Worm (Caenorhabditis elegans) whole organism, early embryonic: ENCODE results near the gene rsp-8.

Source experiments
- B0310.2 ChIP-seq: sonication (generic microtip); optimal IDR thresholded peaks from 2 replicates; lab custom pipeline; 2016; ENCODE audit warnings: mild to moderate bottlenecking, missing genetic modification characterization, missing compliant biosample characterization
- aly-1 ChIP-seq: sonication (generic microtip); optimal IDR thresholded peaks from 2 replicates; lab custom pipeline; 2016; ENCODE audit warnings: missing genetic modification characterization, missing compliant biosample characterization
- ama-1 ChIP-seq: fragments of 150-350 bp; optimal IDR thresholded peaks from 2 replicates; lab custom pipeline; 2014
- ceh-13 ChIP-seq: fragments of 200-800 bp; sonication (Bioruptor generic); optimal IDR thresholded peaks from 2 replicates; lab custom pipeline; 2018; ENCODE audit warnings: mild to moderate bottlenecking, missing genetic modification characterization, missing compliant biosample characterization
- ceh-36 ChIP-seq: sonication (generic microtip); optimal IDR thresholded peaks from 2 replicates; lab custom pipeline; 2016; ENCODE audit warnings: missing genetic modification characterization, inconsistent platforms, missing compliant biosample characterization
- flt-1 ChIP-seq: fragments of 200-800 bp; sonication (Bioruptor generic); IDR thresholded peaks from 2 replicates; pipeline ENCODE4 v1.3.6; 2022; ENCODE audit warnings: missing genetic modification characterization, missing compliant biosample characterization
- pes-1 ChIP-seq: fragments of 200-800 bp; sonication (Bioruptor generic); IDR thresholded peaks from 2 replicates; pipeline ENCODE4 v1.3.6; 2022; ENCODE audit warnings: missing genetic modification reagents, missing genetic modification characterization, missing compliant biosample characterization
- tbx-11 ChIP-seq: fragments of 200-800 bp; sonication (Bioruptor generic); IDR thresholded peaks from 2 replicates; pipeline ENCODE4 v1.3.6; 2022; ENCODE audit warnings: missing genetic modification characterization, missing compliant biosample characterization

DNA sequence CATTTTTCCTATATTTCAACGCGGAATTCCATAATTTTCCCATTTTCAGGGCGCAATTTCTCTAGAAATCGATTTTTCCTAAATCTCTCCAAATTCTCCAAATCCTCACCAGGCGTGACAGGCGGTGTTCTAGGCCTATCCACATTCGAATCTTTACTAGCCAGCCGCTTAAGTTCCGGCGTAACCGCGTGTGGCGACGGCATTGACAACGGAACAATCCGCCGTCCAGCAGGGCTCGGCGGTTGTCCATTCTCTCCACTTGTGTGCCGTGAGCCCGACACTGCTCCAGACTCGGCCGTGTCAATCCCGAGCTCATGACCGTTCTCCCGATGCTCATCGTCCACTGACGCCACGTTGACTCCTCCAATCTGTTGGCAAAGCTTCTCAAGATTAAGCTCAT lies 16.8 kb downstream of the rsp-8 start:
- TF ChIP-seq ceh-13 (GFP tag; lab: Kevin White, UChicago), result no peak
- no peak for TF ChIP-seq ama-1 (lab: Kevin White, UChicago)
- TF ChIP-seq flt-1 (GFP tag; lab: Robert Waterston, UW), result no peak
- TF ChIP-seq B0310.2 (tag; lab: Kevin White, UChicago), result no peak
- no peak for TF ChIP-seq tbx-11 (GFP tag; lab: Robert Waterston, UW)
- TF ChIP-seq pes-1 (GFP tag; lab: Robert Waterston, UW), result no peak
- no peak for TF ChIP-seq aly-1 (tag; lab: Kevin White, UChicago)
- no peak for TF ChIP-seq ceh-36 (tag; lab: Kevin White, UChicago)
